Fruit fly (Drosophila melanogaster) whole organism, adult: Measurements from ENCODE around the gene ftz-f1.

ENCODE experiments used
- CG33017 ChIP-seq: fragments of 200-800 bp; sonication (Bioruptor generic); optimal IDR thresholded peaks from 2 replicates; lab custom pipeline; 2018; ENCODE audit warnings: missing biosample characterization, mild to moderate bottlenecking, missing genetic modification characterization, moderate library complexity
- Hr96 ChIP-seq: fragments of 200-800 bp; sonication (Bioruptor generic); optimal IDR thresholded peaks from 2 replicates; lab custom pipeline; 2016; ENCODE audit warnings: missing biosample characterization, missing genetic modification characterization
- bab1 ChIP-seq: fragments of 200-800 bp; sonication (Bioruptor generic); optimal IDR thresholded peaks from 3 replicates; lab custom pipeline; 2019; ENCODE audit warnings: missing biosample characterization, mild to moderate bottlenecking, missing genetic modification characterization, moderate library complexity
- cic ChIP-seq: fragments of 200-800 bp; sonication (Bioruptor generic); optimal IDR thresholded peaks from 2 replicates; lab custom pipeline; 2017; ENCODE audit warnings: missing biosample characterization, mild to moderate bottlenecking, missing genetic modification characterization, moderate library complexity
- kay ChIP-seq: fragments of 200-800 bp; sonication (Bioruptor generic); peaks from one replicate; lab custom pipeline; 2016; ENCODE audit warnings: missing biosample characterization, missing genetic modification characterization, borderline replicate concordance
- pad ChIP-seq: fragments of 200-800 bp; sonication (Bioruptor generic); optimal IDR thresholded peaks from 3 replicates; lab custom pipeline; 2017; ENCODE audit warnings: missing biosample characterization, missing genetic modification characterization, mild to moderate bottlenecking, moderate library complexity, missing genetic modification reagents
- toe ChIP-seq: fragments of 200-800 bp; sonication (Bioruptor generic); optimal IDR thresholded peaks from 2 replicates; lab custom pipeline; 2016; ENCODE audit warnings: missing biosample characterization, missing genetic modification characterization

dm6 chr3L:18769782-18770181 lies 31.3 kb downstream of the ftz-f1 start:
- TF ChIP-seq Hr96 (GFP tag; lab: Kevin White, UChicago) = no peak
- TF ChIP-seq bab1 (GFP tag; lab: Kevin White, UChicago) = no peak
- TF ChIP-seq kay = no peak
- TF ChIP-seq cic = no peak
- TF ChIP-seq toe = no peak
- no peak for TF ChIP-seq pad
- no peak for TF ChIP-seq CG33017
